Worm (Caenorhabditis elegans): ENCODE results near the gene F20A1.8.

Gene F20A1.8

ce11 chrV:7053100-7053499, 5.7 kb upstream of the F20A1.8 start, which contains the start of gene txt-17:
txt-17 (minus strand) TSS chrV:7053200.
- TF ChIP-seq ceh-13 (GFP tag; optimal IDR thresholded peaks at IDR 0.05) (no peak), B0310.2 (tag; optimal IDR thresholded peaks at IDR 0.05) (no peak), tra-4 (tag; optimal IDR thresholded peaks at IDR 0.05) (no peak), ceh-36 (tag; optimal IDR thresholded peaks at IDR 0.05) (no peak), scrt-1 (GFP tag; IDR thresholded peaks at IDR 0.05) (no peak), tbx-37 (GFP tag; conservative IDR thresholded peaks at IDR 0.05) (no peak), hnd-1 (tag; optimal IDR thresholded peaks at IDR 0.05) (no peak), aly-1 (tag; optimal IDR thresholded peaks at IDR 0.05) (no peak), flt-1 (GFP tag; IDR thresholded peaks at IDR 0.05) (no peak), pes-1 (GFP tag; IDR thresholded peaks at IDR 0.05) (no peak)

- TF ChIP-seq pes-1 (GFP tag; IDR thresholded peaks at IDR 0.05), result no peak
- TF ChIP-seq tbx-37 (GFP tag; conservative IDR thresholded peaks at IDR 0.05), result no peak
- no peak for TF ChIP-seq F13C5.2 (tag; optimal IDR thresholded peaks at IDR 0.05)
Measured at ce11 chrV:7051133-7051765, 3.8 kb upstream of the F20A1.8 start, which contains the start of the genes tofu-2 and spig-1. tofu-2 (minus strand) TSS chrV:7051248. spig-1 (plus strand) TSS chrV:7051715.

ce11 chrV:7050153-7050552, 2.7 kb upstream of the F20A1.8 start:
- TF ChIP-seq ceh-36 (tag; optimal IDR thresholded peaks at IDR 0.05) (no peak), pes-1 (GFP tag; IDR thresholded peaks at IDR 0.05) (no peak), ama-1 (optimal IDR thresholded peaks at IDR 0.05) (no peak), tbx-11 (GFP tag; IDR thresholded peaks at IDR 0.05) (no peak), flt-1 (GFP tag; IDR thresholded peaks at IDR 0.05) (no peak), F13C5.2 (tag; optimal IDR thresholded peaks at IDR 0.05) (no peak), sea-1 (GFP tag; conservative IDR thresholded peaks at IDR 0.05) (no peak), aly-1 (tag; optimal IDR thresholded peaks at IDR 0.05) (no peak), hnd-1 (tag; optimal IDR thresholded peaks at IDR 0.05) (no peak), B0310.2 (tag; optimal IDR thresholded peaks at IDR 0.05) (no peak), tra-4 (tag; optimal IDR thresholded peaks at IDR 0.05) (no peak), ceh-13 (GFP tag; optimal IDR thresholded peaks at IDR 0.05) (no peak), hmbx-1 (tag; optimal IDR thresholded peaks at IDR 0.05) (no peak), scrt-1 (GFP tag; IDR thresholded peaks at IDR 0.05) (no peak), hmg-4 (GFP tag; optimal IDR thresholded peaks at IDR 0.05) (no peak), tbx-37 (GFP tag; conservative IDR thresholded peaks at IDR 0.05) (no peak), ets-7 (tag; optimal IDR thresholded peaks at IDR 0.05) (no peak)

ce11 chrV:7046005-7046404, 1.4 kb downstream of the F20A1.8 start, which contains the start of gene F20A1.2:
F20A1.2 (plus strand) TSS chrV:7046305.
- TF ChIP-seq tbx-37 (GFP tag; conservative IDR thresholded peaks at IDR 0.05), result no peak
- no peak for TF ChIP-seq B0310.2 (tag; optimal IDR thresholded peaks at IDR 0.05)
- TF ChIP-seq flt-1 (GFP tag; IDR thresholded peaks at IDR 0.05), result no peak
- no peak for TF ChIP-seq pes-1 (GFP tag; IDR thresholded peaks at IDR 0.05)
- TF ChIP-seq scrt-1 (GFP tag; IDR thresholded peaks at IDR 0.05), result no peak
- no peak for TF ChIP-seq F13C5.2 (tag; optimal IDR thresholded peaks at IDR 0.05)
- no peak for TF ChIP-seq ets-7 (tag; optimal IDR thresholded peaks at IDR 0.05)
- no peak for TF ChIP-seq hmbx-1 (tag; optimal IDR thresholded peaks at IDR 0.05)
- no peak for TF ChIP-seq tra-4 (tag; optimal IDR thresholded peaks at IDR 0.05)
- TF ChIP-seq ama-1 (optimal IDR thresholded peaks at IDR 0.05), result no peak
- TF ChIP-seq hmg-4 (GFP tag; optimal IDR thresholded peaks at IDR 0.05), result no peak
- no peak for TF ChIP-seq ceh-36 (tag; optimal IDR thresholded peaks at IDR 0.05)
- no peak for TF ChIP-seq ceh-13 (GFP tag; optimal IDR thresholded peaks at IDR 0.05)
- no peak for TF ChIP-seq aly-1 (tag; optimal IDR thresholded peaks at IDR 0.05)
- TF ChIP-seq sea-1 (GFP tag; conservative IDR thresholded peaks at IDR 0.05), result no peak
- TF ChIP-seq tbx-11 (GFP tag; IDR thresholded peaks at IDR 0.05), result no peak
- TF ChIP-seq hnd-1 (tag; optimal IDR thresholded peaks at IDR 0.05), result no peak

ce11 chrV:7036475-7036874, 10.9 kb downstream of the F20A1.8 start, which contains the start of gene twk-11:
twk-11 (minus strand) TSS chrV:7036575.
- TF ChIP-seq pes-1 (GFP tag; IDR thresholded peaks at IDR 0.05), result no peak

ce11 chrV:7027055-7027454, 20.4 kb downstream of the F20A1.8 start, which contains the start of gene F20A1.6:
F20A1.6 (minus strand) TSS chrV:7027155.
- TF ChIP-seq ama-1 (optimal IDR thresholded peaks at IDR 0.05) (no peak), tbx-11 (GFP tag; IDR thresholded peaks at IDR 0.05) (no peak), ceh-13 (GFP tag; optimal IDR thresholded peaks at IDR 0.05) (no peak), ceh-36 (tag; optimal IDR thresholded peaks at IDR 0.05) (no peak), hmbx-1 (tag; optimal IDR thresholded peaks at IDR 0.05) (no peak), hmg-4 (GFP tag; optimal IDR thresholded peaks at IDR 0.05) (no peak), scrt-1 (GFP tag; IDR thresholded peaks at IDR 0.05) (no peak), hnd-1 (tag; optimal IDR thresholded peaks at IDR 0.05) (no peak), F13C5.2 (tag; optimal IDR thresholded peaks at IDR 0.05) (no peak), pes-1 (GFP tag; IDR thresholded peaks at IDR 0.05) (no peak), tra-4 (tag; optimal IDR thresholded peaks at IDR 0.05) (no peak), tbx-37 (GFP tag; conservative IDR thresholded peaks at IDR 0.05) (no peak), flt-1 (GFP tag; IDR thresholded peaks at IDR 0.05) (no peak), aly-1 (tag; optimal IDR thresholded peaks at IDR 0.05) (no peak)

ce11 chrV:7022981-7023380, 24.4 kb downstream of the F20A1.8 start:
- no peak for TF ChIP-seq B0310.2 (tag; optimal IDR thresholded peaks at IDR 0.05)

- TF ChIP-seq tbx-11 (GFP tag; IDR thresholded peaks at IDR 0.05), result no peak
- no peak for TF ChIP-seq hmbx-1 (tag; optimal IDR thresholded peaks at IDR 0.05)
- TF ChIP-seq scrt-1 (GFP tag; IDR thresholded peaks at IDR 0.05), result no peak
- TF ChIP-seq tbx-37 (GFP tag; conservative IDR thresholded peaks at IDR 0.05), result no peak
- TF ChIP-seq ama-1 (optimal IDR thresholded peaks at IDR 0.05), result no peak
- TF ChIP-seq ceh-13 (GFP tag; optimal IDR thresholded peaks at IDR 0.05), result no peak
- TF ChIP-seq hmg-4 (GFP tag; optimal IDR thresholded peaks at IDR 0.05), result no peak
- no peak for TF ChIP-seq pes-1 (GFP tag; IDR thresholded peaks at IDR 0.05)
- no peak for TF ChIP-seq hnd-1 (tag; optimal IDR thresholded peaks at IDR 0.05)
- no peak for TF ChIP-seq B0310.2 (tag; optimal IDR thresholded peaks at IDR 0.05)
- no peak for TF ChIP-seq flt-1 (GFP tag; IDR thresholded peaks at IDR 0.05)
- no peak for TF ChIP-seq ceh-36 (tag; optimal IDR thresholded peaks at IDR 0.05)
- no peak for TF ChIP-seq ets-7 (tag; optimal IDR thresholded peaks at IDR 0.05)
- no peak for TF ChIP-seq tra-4 (tag; optimal IDR thresholded peaks at IDR 0.05)
- TF ChIP-seq F13C5.2 (tag; optimal IDR thresholded peaks at IDR 0.05), result no peak
Measured at ce11 chrV:7021772-7022171, 25.6 kb downstream of the F20A1.8 start, which contains the start of gene F20A1.4. F20A1.4 (minus strand) TSS chrV:7021872.
